Fruit fly (Drosophila melanogaster) whole organism, wandering third instar larva: Measurements from ENCODE around the gene CG42869.

Experiments
- Abd-B ChIP-seq: fragments of >200 bp; optimal IDR thresholded peaks from 2 replicates; lab custom pipeline; 2017; ENCODE audit warnings: missing biosample characterization, missing genetic modification characterization
- CG9705 ChIP-seq: fragments of 200-800 bp; sonication (Bioruptor generic); optimal IDR thresholded peaks from 2 replicates; lab custom pipeline; 2018; ENCODE audit warnings: missing biosample characterization, mild to moderate bottlenecking, missing genetic modification characterization
- CrebA ChIP-seq: fragments of 200-800 bp; sonication (Bioruptor generic); optimal IDR thresholded peaks from 2 replicates; lab custom pipeline; 2016; ENCODE audit warnings: missing biosample characterization, mild to moderate bottlenecking, missing genetic modification characterization, borderline replicate concordance
- GATAd ChIP-seq: sonication (Bioruptor generic); optimal IDR thresholded peaks from 2 replicates; lab custom pipeline; 2016; ENCODE audit warnings: missing biosample characterization, missing genetic modification characterization
- Hr78 ChIP-seq: fragments of >200 bp; optimal IDR thresholded peaks from 2 replicates; lab custom pipeline; 2017; ENCODE audit warnings: missing biosample characterization, missing genetic modification characterization
- Mio ChIP-seq: sonication (Bioruptor generic); optimal IDR thresholded peaks from 2 replicates; lab custom pipeline; 2016; ENCODE audit warnings: missing biosample characterization, missing genetic modification characterization
- OdsH ChIP-seq: fragments of 200-800 bp; sonication (Bioruptor generic); optimal IDR thresholded peaks from 2 replicates; lab custom pipeline; 2016; ENCODE audit warnings: missing biosample characterization, mild to moderate bottlenecking, missing genetic modification characterization
- dsf ChIP-seq: sonication (Bioruptor generic); optimal IDR thresholded peaks from 2 replicates; lab custom pipeline; 2016; ENCODE audit warnings: missing biosample characterization, missing genetic modification characterization, borderline replicate concordance
- ey ChIP-seq: fragments of 200-800 bp; sonication (Bioruptor generic); optimal IDR thresholded peaks from 2 replicates; lab custom pipeline; 2016; ENCODE audit warnings: missing biosample characterization, missing genetic modification characterization
- h ChIP-seq: fragments of 200-800 bp; sonication (Bioruptor generic); optimal IDR thresholded peaks from 3 replicates; lab custom pipeline; 2016; ENCODE audit warnings: missing biosample characterization, mild to moderate bottlenecking, missing genetic modification characterization
- pan ChIP-seq: fragments of >200 bp; optimal IDR thresholded peaks from 2 replicates; lab custom pipeline; 2017
- psq ChIP-seq: fragments of 200-800 bp; sonication (Bioruptor generic); optimal IDR thresholded peaks from 3 replicates; lab custom pipeline; 2017; ENCODE audit warnings: missing biosample characterization, mild to moderate bottlenecking, missing genetic modification characterization, moderate library complexity
- tai ChIP-seq: sonication (Bioruptor generic); optimal IDR thresholded peaks from 2 replicates; lab custom pipeline; 2016; ENCODE audit warnings: missing biosample characterization, missing genetic modification characterization

DNA sequence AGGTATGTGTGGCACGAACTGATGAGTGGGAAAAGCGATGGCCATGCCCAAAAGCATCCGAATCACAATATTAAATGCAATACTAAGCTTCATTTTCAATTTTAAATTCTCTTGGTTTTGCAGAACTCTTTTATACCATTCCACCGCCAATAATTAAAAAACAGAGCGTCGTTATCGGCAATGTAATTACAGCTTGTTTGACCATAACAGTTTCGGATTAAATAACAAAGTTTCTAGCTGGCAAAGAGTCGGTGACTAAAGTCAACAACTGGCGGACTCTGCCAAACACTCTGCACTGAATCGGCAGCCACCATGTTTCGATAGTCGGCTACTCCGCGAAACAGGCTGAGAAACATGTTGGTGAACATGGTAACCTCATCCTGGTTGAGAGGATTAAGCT lies 615 bp upstream of the CG42869 start, which contains the start of gene CG42870:
- TF ChIP-seq ey (no peak), psq (GFP tag; lab: Kevin White, UChicago) (no peak), Abd-B (GFP tag; lab: Kevin White, UChicago) (no peak), h (GFP tag; lab: Kevin White, UChicago) (no peak), CrebA (GFP tag; lab: Kevin White, UChicago) (no peak), Mio (GFP tag; lab: Kevin White, UChicago) (no peak), Hr78 (no peak), dsf (GFP tag; lab: Kevin White, UChicago) (no peak), OdsH (GFP tag; lab: Kevin White, UChicago) (no peak), CG9705 (GFP tag; lab: Kevin White, UChicago) (no peak), GATAd (GFP tag; lab: Kevin White, UChicago) (no peak), tai (GFP tag; lab: Kevin White, UChicago) (no peak), pan (lab: Kevin White, UChicago) (no peak)
